Worm (Caenorhabditis elegans) whole organism, L2 larva: ENCODE measurements around the gene Y41C4A.18.

Experiments used
- aly-2 ChIP-seq: fragments of 150-350 bp; optimal IDR thresholded peaks from 2 replicates; lab custom pipeline; 2014; ENCODE audit warnings: missing biosample characterization, missing genetic modification characterization
- fos-1 ChIP-seq: fragments of 150-350 bp; optimal IDR thresholded peaks from 2 replicates; lab custom pipeline; 2014; ENCODE audit warnings: missing biosample characterization, missing genetic modification characterization
- gmeb-1 ChIP-seq: fragments of 150-350 bp; optimal IDR thresholded peaks from 2 replicates; lab custom pipeline; 2014; ENCODE audit warnings: missing biosample characterization, missing genetic modification characterization
- nhr-77 ChIP-seq: fragments of 150-350 bp; optimal IDR thresholded peaks from 2 replicates; lab custom pipeline; 2014; ENCODE audit warnings: missing biosample characterization, missing genetic modification characterization

- no peak for TF ChIP-seq nhr-77 (tag; lab: Kevin White, UChicago)
- TF ChIP-seq fos-1 (tag; lab: Kevin White, UChicago), result no peak
- TF ChIP-seq aly-2, result no peak
- no peak for TF ChIP-seq gmeb-1 (tag; lab: Kevin White, UChicago)
These were observed 48.9 kb upstream of the Y41C4A.18 start for ce11 chrIII:11681461-11682014.
